Worm (Caenorhabditis elegans) whole organism, dauer: ENCODE data around the gene Y80D4G.2.

Experiments used
- unc-62 ChIP-seq: sonication (generic microtip); optimal IDR thresholded peaks from 2 replicates; lab custom pipeline; 2017; ENCODE audit warnings: missing biosample characterization, missing genetic modification reagents, missing genetic modification characterization

Y80D4G.2 gene

DNA sequence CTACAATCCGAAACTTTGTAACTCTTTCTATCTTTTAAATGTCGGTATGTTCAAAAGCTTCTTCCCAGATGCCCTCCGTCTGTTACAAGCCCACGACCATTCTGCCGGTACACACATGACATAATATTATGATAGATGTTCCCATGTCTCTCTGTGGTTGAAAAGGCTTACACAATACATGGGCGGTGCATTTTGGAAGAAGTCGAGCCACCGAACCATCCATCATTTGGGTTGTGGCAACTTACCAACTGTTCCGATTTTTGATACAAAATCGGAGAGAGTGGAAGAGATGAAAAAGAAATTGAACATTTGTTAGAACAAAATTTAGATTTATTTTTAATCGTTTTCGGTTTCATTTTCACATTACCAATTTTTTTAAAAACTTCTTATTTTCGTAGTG lies 45.4 kb downstream of the Y80D4G.2 start:
- no peak for TF ChIP-seq unc-62

- no peak for TF ChIP-seq unc-62
Observed at ce11 chrIII:7545189-7545588, 49.2 kb downstream of the Y80D4G.2 start.

DNA sequence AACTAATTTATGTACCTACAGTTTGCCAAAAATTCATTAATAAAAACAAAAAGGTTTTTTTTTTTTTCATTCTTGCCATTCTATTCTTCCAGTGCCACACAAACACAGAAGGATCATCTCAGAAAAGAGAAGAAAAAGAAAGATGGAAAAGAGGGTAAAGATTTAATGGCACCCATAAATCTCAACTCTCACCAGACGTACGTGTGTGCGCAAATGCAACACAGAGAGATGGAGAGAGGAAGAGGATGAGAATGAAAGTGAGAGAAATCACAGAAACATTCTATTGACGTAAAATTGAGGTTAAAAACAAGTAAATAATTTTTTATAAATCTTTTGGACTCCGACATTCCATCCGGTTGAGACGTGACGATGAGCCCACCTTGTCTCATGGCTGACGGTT lies 50.2 kb downstream of the Y80D4G.2 start:
- TF ChIP-seq unc-62: no peak
